Worm (Caenorhabditis elegans): ENCODE data around the gene dpy-31.

The dpy-31 gene

DNA sequence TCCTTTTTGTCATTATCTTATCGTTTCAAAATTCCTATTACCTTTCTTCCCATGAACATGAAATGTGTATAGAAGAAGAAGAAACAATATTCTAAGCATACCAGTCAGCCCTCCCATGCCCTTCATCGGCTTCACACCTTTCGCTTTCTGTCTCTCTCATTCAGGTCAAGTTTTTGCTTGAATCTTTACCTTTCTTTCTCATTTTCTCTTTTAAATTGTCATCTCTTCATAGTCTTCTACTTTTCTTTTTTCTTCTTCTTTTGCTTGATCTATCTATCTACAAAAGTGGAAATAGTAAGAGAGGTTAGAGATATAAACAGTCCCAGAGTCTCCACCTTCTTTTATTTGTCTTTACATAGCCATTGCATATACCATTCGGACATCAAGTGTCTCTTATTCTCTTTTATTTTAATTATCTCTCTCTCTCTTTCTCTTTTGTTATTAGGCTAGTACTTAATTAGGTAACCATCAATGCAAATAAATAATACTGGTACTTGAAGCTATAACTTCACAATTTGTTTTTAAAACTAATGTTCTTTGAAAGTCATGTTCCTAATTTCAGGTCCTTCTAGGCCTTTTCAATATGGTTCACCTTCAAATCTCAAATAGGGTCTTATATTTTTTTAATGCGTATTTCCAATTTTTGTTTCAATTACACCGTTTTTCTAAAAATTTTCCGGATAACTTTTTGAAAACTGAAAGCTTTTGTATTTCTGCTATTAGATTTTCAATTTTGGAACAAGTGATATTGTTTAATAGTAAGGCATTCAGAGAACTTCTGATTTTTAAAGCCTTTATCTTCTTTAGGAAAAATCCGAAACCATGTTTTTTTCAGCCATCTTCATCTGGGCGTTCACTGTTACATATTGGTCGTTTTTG, at the start of gene dpy-31:
dpy-31 (plus strand) TSS at position 829 of the 879 bp plus-strand sequence.
- TF ChIP-seq unc-62 (GFP tag; optimal IDR thresholded peaks at IDR 0.05), result no peak

DNA sequence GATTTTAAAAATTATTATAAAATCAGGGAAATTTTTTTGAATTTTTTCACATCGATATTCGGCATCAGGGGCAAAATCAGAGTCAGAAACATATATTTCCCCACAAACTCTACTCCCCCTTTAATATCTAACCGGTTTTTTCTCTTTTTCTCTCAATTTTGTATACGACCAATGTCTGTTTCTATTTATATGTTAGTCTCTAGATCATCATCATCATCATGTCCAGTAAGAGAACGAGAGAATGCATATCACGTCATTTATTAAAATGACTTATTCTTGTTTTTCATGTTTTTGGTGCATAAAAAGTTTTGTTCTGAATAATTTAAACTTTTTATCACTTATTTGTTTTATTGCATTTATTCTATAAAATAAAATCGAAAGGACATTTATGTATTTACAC, 49.4 kb upstream of the dpy-31 start:
- TF ChIP-seq unc-62 (GFP tag; optimal IDR thresholded peaks at IDR 0.05), result no peak

ce11 chrIII:7153747-7154238, 48.2 kb upstream of the dpy-31 start, which contains the start of gene ogt-1:
TSS of gene ogt-1 (minus strand) at chrIII:7153797.
- TF ChIP-seq unc-62 (GFP tag; optimal IDR thresholded peaks at IDR 0.05), result no peak

DNA sequence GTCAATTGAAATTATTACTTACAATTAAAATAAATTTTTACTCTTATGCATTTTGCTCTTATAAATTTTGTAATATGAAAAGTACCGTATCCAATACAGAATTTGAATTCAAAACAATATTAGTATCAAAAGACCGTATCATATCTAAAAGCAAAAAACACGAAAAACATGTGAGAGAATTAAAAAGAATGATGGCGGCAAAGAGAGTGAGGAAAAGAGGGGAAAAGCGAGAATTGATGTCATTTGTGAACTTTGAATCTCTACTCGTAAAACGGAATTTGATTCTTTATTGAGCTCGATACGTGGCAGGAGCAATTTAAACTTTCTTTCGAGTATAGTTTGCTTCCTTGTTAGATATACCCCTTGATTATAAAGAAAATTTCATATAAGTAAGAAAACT, 47.5 kb upstream of the dpy-31 start:
- TF ChIP-seq unc-62 (GFP tag; optimal IDR thresholded peaks at IDR 0.05), result no peak

ce11 chrIII:7155631-7156030, 46.4 kb upstream of the dpy-31 start:
- no peak for TF ChIP-seq unc-62 (GFP tag; optimal IDR thresholded peaks at IDR 0.05)

DNA sequence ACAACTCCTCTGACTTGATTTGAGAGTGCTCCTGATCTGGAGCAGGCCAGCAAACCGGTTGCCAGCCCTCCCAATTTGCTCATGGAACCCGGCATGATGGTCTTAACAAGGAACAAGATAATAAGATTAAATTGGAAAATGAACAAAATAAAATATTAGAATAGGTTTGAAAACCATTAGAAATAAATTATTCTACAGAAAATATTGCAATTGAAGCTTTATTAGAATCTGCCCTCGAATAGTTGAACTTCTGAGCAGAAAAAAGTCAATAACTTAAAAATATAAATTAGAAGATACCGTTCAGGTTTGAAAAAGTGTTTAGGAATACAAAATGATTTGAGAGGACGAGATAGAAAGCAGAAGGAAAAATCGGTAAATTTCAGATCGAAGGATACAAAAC, 43.3 kb upstream of the dpy-31 start, which contains the start of gene nuo-4:
nuo-4 (minus strand) TSS at position 101 of the 400 bp plus-strand sequence.
- TF ChIP-seq unc-62 (GFP tag; optimal IDR thresholded peaks at IDR 0.05), result no peak

DNA sequence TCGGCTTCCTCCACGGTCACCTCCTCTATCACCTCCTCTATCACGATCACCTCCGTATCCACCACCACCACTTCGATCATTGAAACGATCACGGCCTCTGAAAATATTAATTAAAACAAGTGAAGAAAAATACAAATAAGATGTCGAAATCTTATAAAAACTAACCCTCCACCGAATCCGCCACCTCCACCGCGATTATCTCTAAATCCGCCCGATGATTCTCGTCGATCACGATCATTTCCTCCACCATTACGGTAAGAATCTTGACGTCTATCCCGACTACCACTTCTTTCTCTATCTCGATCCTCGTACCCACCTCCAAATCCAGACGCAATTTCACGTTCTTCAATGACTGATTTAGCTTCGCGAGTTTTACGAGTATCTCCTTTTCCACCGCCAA, 42.8 kb upstream of the dpy-31 start:
- no peak for TF ChIP-seq unc-62 (GFP tag; optimal IDR thresholded peaks at IDR 0.05)

DNA sequence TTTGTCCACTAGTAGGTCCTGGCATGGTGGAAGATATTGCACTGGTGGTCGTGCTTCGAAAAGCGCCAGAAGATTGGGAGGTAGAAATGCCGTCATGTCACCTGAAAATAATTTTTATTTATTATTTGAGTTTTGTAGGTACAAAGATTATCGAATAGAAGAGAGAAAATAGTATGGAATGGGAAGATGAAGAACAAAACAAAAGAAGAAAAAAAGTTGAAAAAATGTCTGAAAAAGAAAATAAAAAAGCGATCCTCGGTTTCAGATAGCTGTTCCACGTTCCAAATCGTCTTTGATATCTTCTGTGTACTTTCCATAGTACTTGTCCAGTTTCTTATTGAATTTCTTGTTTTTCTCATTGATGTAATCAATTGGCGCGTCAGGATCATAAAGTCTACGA, 41.0 kb upstream of the dpy-31 start, which contains the start of gene rnp-7:
rnp-7 (minus strand) TSS at position 101 of the 400 bp plus-strand sequence.
- TF ChIP-seq unc-62 (GFP tag; optimal IDR thresholded peaks at IDR 0.05), result no peak

DNA sequence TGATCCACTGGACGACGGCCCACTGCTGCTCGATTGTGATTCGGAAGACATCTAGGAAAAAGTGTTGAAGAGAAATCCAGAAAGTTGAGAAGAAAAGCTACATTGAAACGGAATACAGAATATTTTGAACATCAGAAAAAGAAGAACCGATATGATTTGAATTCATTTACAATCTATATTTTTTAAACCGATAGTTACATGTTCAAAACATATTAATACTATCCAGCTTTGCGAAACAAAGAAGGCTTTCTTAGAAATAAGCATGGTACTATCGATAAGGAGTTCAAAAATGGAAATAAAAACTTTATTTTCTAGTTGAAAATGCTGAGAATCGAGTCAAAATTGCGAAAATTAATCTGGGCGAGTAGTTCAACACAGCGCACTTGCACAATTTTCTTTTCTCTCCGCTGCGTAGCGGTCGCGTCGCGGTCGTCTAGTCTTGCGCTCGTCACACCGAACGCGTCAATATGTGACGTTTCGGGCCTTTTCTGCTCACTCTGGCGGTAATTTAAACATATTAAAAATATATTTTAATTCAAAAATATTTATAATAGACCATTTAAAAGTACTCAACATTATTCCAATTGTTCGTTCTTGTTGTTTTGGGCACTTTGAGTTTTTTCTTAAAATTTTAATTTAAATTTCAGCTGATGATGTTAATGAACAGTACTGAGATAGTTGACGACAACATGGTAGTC, 39.8 kb upstream of the dpy-31 start, which contains the start of the genes syf-2 and K04G7.1:
syf-2 (minus strand) TSS at position 51 of the 698 bp plus-strand sequence.
K04G7.1 (plus strand) TSS at position 648 of the 698 bp plus-strand sequence.
- TF ChIP-seq unc-62 (GFP tag; optimal IDR thresholded peaks at IDR 0.05), result no peak

DNA sequence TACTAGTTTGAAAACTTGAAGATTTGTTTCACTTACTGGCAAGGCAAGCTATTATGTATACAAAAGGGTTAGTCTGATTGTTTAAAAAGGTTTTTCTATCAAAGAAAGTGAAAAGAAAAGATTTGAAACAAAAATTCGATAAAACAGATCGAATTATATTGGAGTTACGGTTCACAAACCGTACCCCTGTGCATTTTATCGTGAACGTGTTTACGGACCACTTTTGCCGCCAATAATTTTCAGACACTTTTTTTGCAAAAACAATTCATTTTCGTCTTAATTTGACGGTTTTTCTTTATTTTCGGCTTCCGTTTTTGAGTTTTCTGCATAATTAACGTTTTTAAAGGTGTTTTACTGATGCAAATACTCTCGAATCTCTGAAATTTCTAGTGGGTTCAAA, 36.7 kb upstream of the dpy-31 start:
- TF ChIP-seq unc-62 (GFP tag; optimal IDR thresholded peaks at IDR 0.05), result no peak

DNA sequence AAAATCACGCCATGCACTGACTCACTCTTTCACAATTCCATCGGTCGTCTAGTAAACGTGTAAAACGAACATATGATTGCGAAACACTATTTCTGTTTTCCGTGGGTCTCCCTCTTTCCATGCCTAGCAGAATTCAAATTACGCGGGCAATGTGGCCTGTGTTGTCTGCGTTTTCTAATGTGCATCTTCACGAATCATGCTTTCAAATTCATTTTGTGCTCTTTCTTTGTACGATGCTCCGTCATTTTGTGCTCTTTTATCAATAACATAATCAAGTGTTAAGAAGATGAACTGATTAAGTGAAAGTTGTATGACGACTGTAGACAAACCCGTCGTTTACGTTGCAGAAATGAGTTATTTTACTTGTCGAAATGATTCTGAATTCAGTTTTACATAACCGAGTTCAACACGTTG, 36.2 kb upstream of the dpy-31 start:
- TF ChIP-seq unc-62 (GFP tag; optimal IDR thresholded peaks at IDR 0.05), result no peak

DNA sequence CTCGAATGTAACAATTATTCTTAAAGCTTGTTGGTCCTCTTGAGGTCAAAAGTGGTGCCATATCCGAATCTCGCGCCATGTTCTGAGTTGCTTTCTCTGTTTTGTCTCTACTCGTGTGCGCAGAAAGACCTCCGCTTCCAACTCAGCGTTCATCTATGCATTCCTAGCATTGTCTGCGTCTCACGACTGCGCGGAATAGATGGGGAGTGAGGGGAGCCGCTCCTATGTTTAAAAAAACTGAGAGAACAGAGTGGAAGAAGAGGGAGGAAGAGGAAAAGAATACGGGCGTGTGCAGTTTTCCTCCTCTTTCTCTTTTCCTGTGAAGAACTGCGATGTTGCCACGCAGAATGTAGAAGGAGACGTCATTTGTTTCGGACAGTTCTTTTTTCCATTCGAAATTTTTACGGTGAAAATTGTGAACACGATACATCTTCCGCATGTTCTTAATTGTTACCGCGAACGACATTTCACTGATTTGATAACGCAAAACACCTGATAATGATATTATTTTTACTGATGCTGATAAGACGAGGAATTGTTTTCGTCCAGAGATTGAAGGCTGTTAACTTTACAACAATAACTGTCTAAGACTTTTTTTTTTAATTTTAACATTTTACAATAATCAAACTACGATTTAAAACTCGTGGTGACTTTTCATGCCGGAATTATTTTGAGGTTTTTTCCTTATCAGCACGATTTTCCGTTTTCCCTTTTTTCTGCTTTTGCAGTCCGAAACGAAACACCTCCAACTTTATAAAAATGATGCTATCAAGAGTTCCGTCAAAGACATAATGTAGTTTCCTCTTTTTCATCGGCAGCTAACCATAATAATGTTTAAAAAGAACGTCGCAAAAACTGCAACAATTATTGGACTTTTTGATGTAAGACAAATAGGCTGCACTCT, 35.1 kb upstream of the dpy-31 start:
- TF ChIP-seq unc-62 (GFP tag; optimal IDR thresholded peaks at IDR 0.05), result no peak

DNA sequence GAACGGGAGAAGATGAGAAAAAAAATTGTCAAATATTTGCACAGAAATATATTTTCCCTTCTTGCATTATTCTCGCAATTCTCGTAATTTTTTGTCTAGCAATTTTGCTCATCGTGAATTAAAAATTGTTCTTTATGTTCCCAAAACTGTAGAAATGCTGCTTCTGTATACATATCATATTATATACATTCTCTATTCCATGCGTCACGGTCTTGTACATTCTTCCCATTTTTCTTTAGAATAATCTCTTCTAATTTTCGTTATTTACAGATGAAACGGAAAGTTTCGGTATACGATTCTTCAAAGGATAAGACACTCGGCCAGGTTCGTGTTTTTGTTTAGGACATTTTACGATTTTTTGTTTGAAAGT, 34.5 kb upstream of the dpy-31 start, which contains the start of gene acs-4:
acs-4 (plus strand) TSS at position 271 of the 370 bp plus-strand sequence.
- no peak for TF ChIP-seq unc-62 (GFP tag; optimal IDR thresholded peaks at IDR 0.05)

DNA sequence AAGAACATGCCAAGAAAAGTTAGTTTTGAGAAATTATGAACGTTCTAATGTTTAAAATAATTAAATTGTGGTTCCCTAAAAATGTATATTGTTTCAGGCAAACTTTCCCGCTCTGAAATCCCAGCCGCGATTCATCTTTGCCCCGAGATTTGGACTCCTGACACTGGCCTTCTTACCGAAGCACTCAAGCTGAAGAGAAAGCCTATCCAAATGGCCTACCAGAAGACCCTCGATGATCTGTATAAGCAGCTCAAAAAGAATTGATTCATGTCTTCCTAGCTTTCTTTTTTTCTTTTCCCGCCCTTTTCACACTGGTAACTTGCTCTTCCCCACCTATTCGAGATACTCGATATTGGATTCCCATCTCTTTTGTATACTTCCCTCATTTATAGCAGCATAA, 31.9 kb upstream of the dpy-31 start:
- TF ChIP-seq unc-62 (GFP tag; optimal IDR thresholded peaks at IDR 0.05), result no peak

DNA sequence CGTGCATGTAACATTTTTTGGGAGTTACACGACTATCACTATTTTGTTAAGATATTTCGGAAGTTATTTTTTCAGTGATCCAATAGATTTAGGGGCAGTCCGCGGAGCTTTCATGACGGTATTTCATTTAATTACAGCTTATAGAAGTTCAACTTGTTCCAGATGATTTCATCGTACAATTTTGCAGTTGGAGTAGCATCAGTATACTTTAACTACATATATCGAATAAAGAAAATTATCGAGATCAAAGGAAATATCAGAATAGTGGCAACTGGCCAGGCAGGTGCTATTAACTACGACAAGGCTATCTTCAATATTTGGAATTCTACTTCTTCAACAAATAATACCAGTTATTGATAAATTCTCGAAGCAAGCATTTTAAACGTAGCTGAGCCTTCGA, 23.5 kb upstream of the dpy-31 start:
- no peak for TF ChIP-seq unc-62 (GFP tag; optimal IDR thresholded peaks at IDR 0.05)
